Fruit fly (Drosophila melanogaster): ENCODE data around the gene CG6985.
A peak's percentile ranks its signal among the peaks of the same experiment; 100 is the strongest.

CG6985 gene

DNA sequence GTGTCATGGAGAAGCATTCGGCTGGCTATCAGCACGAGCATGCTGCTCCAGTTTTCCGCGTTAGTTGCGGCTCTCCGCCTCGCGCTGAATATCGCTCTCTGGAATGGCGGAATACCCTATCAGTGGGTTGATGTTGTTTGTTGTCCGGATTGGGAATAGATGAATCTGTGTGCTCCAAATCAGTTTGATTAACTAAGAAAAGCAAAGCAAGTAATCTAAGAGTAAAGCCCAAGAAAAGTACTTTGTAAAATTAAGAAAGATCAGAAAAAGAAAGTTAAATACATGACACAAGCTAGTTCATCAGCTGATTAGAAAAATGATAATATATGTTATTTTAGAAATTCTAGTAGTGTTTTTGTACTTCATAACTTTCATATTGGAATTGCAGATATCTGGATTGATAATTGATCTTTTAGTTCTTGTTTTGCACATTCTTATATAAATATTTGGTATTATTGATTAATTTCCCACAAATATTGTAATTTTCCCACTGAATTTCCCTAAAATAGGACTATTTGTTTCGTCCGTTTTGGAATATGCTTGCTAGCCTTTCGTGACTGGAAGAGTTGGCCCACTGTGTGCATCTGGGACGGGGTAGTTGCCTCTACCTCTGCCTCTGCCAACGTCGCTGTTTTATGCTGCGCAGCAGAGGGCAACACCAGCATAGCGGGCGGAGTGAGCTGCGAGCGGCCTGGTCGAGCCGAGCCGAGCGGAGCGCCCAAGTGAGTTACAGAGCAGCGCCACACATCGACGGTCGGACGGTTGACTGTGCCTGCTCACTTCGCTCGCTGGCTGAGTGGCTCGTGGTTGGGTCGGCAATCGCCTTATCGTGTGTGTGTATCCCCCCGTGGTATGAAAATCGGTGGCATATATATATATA, 13.2 kb downstream of the CG6985 start (continued):
- TF ChIP-seq CG15696 (tag; optimal IDR thresholded peaks at IDR 0.05) = no peak
- TF ChIP-seq Abd-B (GFP tag; optimal IDR thresholded peaks at IDR 0.05) = peak; percentile 33
- TF ChIP-seq sr (GFP tag; IDR thresholded peaks at IDR 0.05) = 0 out of 3 replicates have a peak, but pooled peaks have one; percentile 28
- TF ChIP-seq nmo (GFP tag; optimal IDR thresholded peaks at IDR 0.05) = peak; percentile 78
- TF ChIP-seq ro (GFP tag; IDR thresholded peaks at IDR 0.05) = no peak; the same call in 1 of the 2 replicates
- peak; percentile 57 for TF ChIP-seq Rx (GFP tag; IDR thresholded peaks at IDR 0.05)
- TF ChIP-seq CG3407 (GFP tag; optimal IDR thresholded peaks at IDR 0.05) = peak; percentile 46
- no peak for TF ChIP-seq CG17186 (GFP tag; optimal IDR thresholded peaks at IDR 0.05)
- peak; percentile 84 for TF ChIP-seq CG30403 (GFP tag; optimal IDR thresholded peaks at IDR 0.05)
- peak; percentile 6 for TF ChIP-seq odd (GFP tag; optimal IDR thresholded peaks at IDR 0.05)
- TF ChIP-seq CG7556 (GFP tag; optimal IDR thresholded peaks at IDR 0.05) = peak; percentile 89
- TF ChIP-seq Sry-β (GFP tag; optimal IDR thresholded peaks at IDR 0.05) = no peak
- TF ChIP-seq gfzf (GFP tag; optimal IDR thresholded peaks at IDR 0.05) = no peak
- TF ChIP-seq schlank (tag; optimal IDR thresholded peaks at IDR 0.05) = no peak
- TF ChIP-seq Hr39 (optimal IDR thresholded peaks at IDR 0.05) = no peak
- TF ChIP-seq maf-S (GFP tag; optimal IDR thresholded peaks at IDR 0.05) = no peak
- peak; percentile 70; the same call in 1 of the 2 replicates for TF ChIP-seq CG32767 (GFP tag; IDR thresholded peaks at IDR 0.05)
- 0 out of 2 replicates have a peak, but pooled peaks have one; percentile 48 for TF ChIP-seq gsb (GFP tag; IDR thresholded peaks at IDR 0.05)
- peak; percentile 45; the same call in 1 of the 2 replicates for TF ChIP-seq CG10366 (GFP tag; IDR thresholded peaks at IDR 0.05)
- TF ChIP-seq BtbVII (GFP tag; optimal IDR thresholded peaks at IDR 0.05) = peak; percentile 53
- peak; percentile 55 for TF ChIP-seq CG10979 (tag; optimal IDR thresholded peaks at IDR 0.05)
- TF ChIP-seq ara (GFP tag; IDR thresholded peaks at IDR 0.05) = peak; percentile 39; the same call in 1 of the 2 replicates
- TF ChIP-seq CG2116 (GFP tag; optimal IDR thresholded peaks at IDR 0.05) = peak; percentile 30
- peak; percentile 23; the same call in 1 of the 2 replicates for TF ChIP-seq Oaz (GFP tag; IDR thresholded peaks at IDR 0.05)
- no peak for TF ChIP-seq sima (GFP tag; optimal IDR thresholded peaks at IDR 0.05)
- no peak for TF ChIP-seq nau (GFP tag; optimal IDR thresholded peaks at IDR 0.05)
- no peak for TF ChIP-seq CG34376 (GFP tag; optimal IDR thresholded peaks at IDR 0.05)
- peak; percentile 11 for TF ChIP-seq CrebB (tag; optimal IDR thresholded peaks at IDR 0.05)
- peak; percentile 75 for TF ChIP-seq CG32532 (GFP tag; IDR thresholded peaks at IDR 0.05)
- peak; percentile 9 for TF ChIP-seq ems (GFP tag; optimal IDR thresholded peaks at IDR 0.05)
- TF ChIP-seq Dfd (GFP tag; optimal IDR thresholded peaks at IDR 0.05) = peak in 1 of 2 experiments; percentile 78
- peak; percentile 42 for TF ChIP-seq CG13123 (GFP tag; optimal IDR thresholded peaks at IDR 0.05)
- TF ChIP-seq NfI (GFP tag; optimal IDR thresholded peaks at IDR 0.05) = peak; percentile 52
- TF ChIP-seq CG12659 (GFP tag; optimal IDR thresholded peaks at IDR 0.05) = peak; percentile 74
- peak; percentile 39 for TF ChIP-seq CG8281 (tag; optimal IDR thresholded peaks at IDR 0.05)
- no peak for TF ChIP-seq BEAF-32 (GFP tag; optimal IDR thresholded peaks at IDR 0.05)
- 0 out of 3 replicates have a peak, but pooled peaks have one; percentile 6 for TF ChIP-seq CG7357 (GFP tag; IDR thresholded peaks at IDR 0.05)
- peak; percentile 50; the same call in 1 of the 2 replicates for TF ChIP-seq CG14014 (GFP tag; IDR thresholded peaks at IDR 0.05)
- peak; percentile 67 for TF ChIP-seq CG17359 (tag; optimal IDR thresholded peaks at IDR 0.05)
- TF ChIP-seq CG1602 (GFP tag; optimal IDR thresholded peaks at IDR 0.05) = peak; percentile 43
- peak; percentile 8 for TF ChIP-seq dm (GFP tag; optimal IDR thresholded peaks at IDR 0.05)
- no peak for TF ChIP-seq hkb (optimal IDR thresholded peaks at IDR 0.05)
- peak; percentile 14; the same call in 1 of the 2 replicates for TF ChIP-seq hkb (GFP tag; IDR thresholded peaks at IDR 0.05)
- no peak for TF ChIP-seq ac (GFP tag; optimal IDR thresholded peaks at IDR 0.05)
- peak; percentile 64 for TF ChIP-seq CG4424 (GFP tag; optimal IDR thresholded peaks at IDR 0.05)
- TF ChIP-seq dysf (GFP tag; IDR thresholded peaks at IDR 0.05) = peak; percentile 68
- TF ChIP-seq Adf1 (GFP tag; IDR thresholded peaks at IDR 0.05) = peak; percentile 98
- peak; percentile 13 for TF ChIP-seq Mes4 (GFP tag; optimal IDR thresholded peaks at IDR 0.05)
- TF ChIP-seq grn (GFP tag; optimal IDR thresholded peaks at IDR 0.05) = no peak
